Worm (Caenorhabditis elegans) whole organism, L1 larva: Measurements from ENCODE around the gene math-37.

Experiments
- C16A3.4 ChIP-seq: fragments of 150-350 bp; optimal IDR thresholded peaks from 2 replicates; lab custom pipeline; 2014; ENCODE audit warnings: missing biosample characterization, missing genetic modification characterization
- C34B4.2 ChIP-seq: sonication (generic microtip); optimal IDR thresholded peaks from 2 replicates; lab custom pipeline; 2017; ENCODE audit warnings: mild to moderate bottlenecking, missing genetic modification characterization, missing compliant biosample characterization
- F16B12.6 ChIP-seq: fragments of 150-350 bp; optimal IDR thresholded peaks from 2 replicates; lab custom pipeline; 2014; ENCODE audit warnings: missing biosample characterization, missing genetic modification characterization
- Y116A8C.19 ChIP-seq: sonication (generic microtip); optimal IDR thresholded peaks from 2 replicates; lab custom pipeline; 2016; ENCODE audit warnings: missing compliant biosample characterization, missing genetic modification characterization, borderline replicate concordance
- alr-1 ChIP-seq: fragments of 200-800 bp; sonication (Bioruptor generic); optimal IDR thresholded peaks from 2 replicates; lab custom pipeline; 2018; ENCODE audit warnings: borderline replicate concordance, mild to moderate bottlenecking, missing genetic modification characterization, missing compliant biosample characterization
- ama-1 ChIP-seq: fragments of 150-350 bp; optimal IDR thresholded peaks from 2 replicates; lab custom pipeline; 2014
- blmp-1 ChIP-seq: fragments of 150-350 bp; optimal IDR thresholded peaks from 2 replicates; lab custom pipeline; 2014; ENCODE audit warnings: missing biosample characterization, missing genetic modification characterization
- ceh-82 ChIP-seq, 3 experiments: fragments of 150-350 bp in 1 of 3; sonication (generic microtip) in 2 of 3; optimal IDR thresholded peaks; 2 replicates each; lab custom pipeline; 2014 to 2017; ENCODE audit warnings: missing biosample characterization in 3 of 3, missing genetic modification characterization in 3 of 3
- ceh-88 ChIP-seq: fragments of 200-800 bp; sonication (Bioruptor generic); IDR thresholded peaks from 2 replicates; pipeline ENCODE4 v1.3.6; 2022; ENCODE audit warnings: missing genetic modification characterization, missing compliant biosample characterization
- ceh-90 ChIP-seq: sonication (generic microtip); optimal IDR thresholded peaks from 2 replicates; lab custom pipeline; 2016; ENCODE audit warnings: missing genetic modification characterization, missing compliant biosample characterization
- efl-1 ChIP-seq, 4 experiments: fragments of 150-350 bp; optimal IDR thresholded peaks in 3 of 4; peaks in 1 of 4; 1 replicate in 1 of 4; 2 replicates in 3 of 4; lab custom pipeline; 2014; ENCODE audit warnings: missing biosample characterization in 2 of 4, missing genetic modification characterization in 2 of 4, missing genetic modification reagents in 2 of 4
- efl-3 ChIP-seq: fragments of 200-800 bp; sonication (Bioruptor generic); optimal IDR thresholded peaks from 2 replicates; lab custom pipeline; 2018; ENCODE audit warnings: mild to moderate bottlenecking, missing genetic modification characterization, missing compliant biosample characterization
- egl-27 ChIP-seq, 2 experiments: fragments of 150-350 bp in 1 of 2; sonication (generic microtip); optimal IDR thresholded peaks; 3 replicates each; lab custom pipeline; 2017 to 2018; ENCODE audit warnings: missing biosample characterization in 2 of 2, missing genetic modification characterization in 2 of 2, missing genetic modification reagents in 2 of 2
- elt-2 ChIP-seq: sonication (generic microtip); optimal IDR thresholded peaks from 2 replicates; lab custom pipeline; 2016; ENCODE audit warnings: missing genetic modification characterization, mild to moderate bottlenecking, inconsistent platforms, missing compliant biosample characterization, missing genetic modification reagents
- elt-3 ChIP-seq, 6 experiments: fragments of 150-350 bp in 1 of 6; sonication (generic microtip); optimal IDR thresholded peaks; 2 replicates each; lab custom pipeline; 2017 to 2018; ENCODE audit warnings: missing biosample characterization in 6 of 6, missing genetic modification characterization in 6 of 6, inconsistent platforms in 1 of 6
- hlh-4 ChIP-seq: sonication (generic microtip); optimal IDR thresholded peaks from 2 replicates; lab custom pipeline; 2016; ENCODE audit warnings: mild to moderate bottlenecking, missing genetic modification characterization, missing compliant biosample characterization
- irx-1 ChIP-seq: sonication (generic microtip); optimal IDR thresholded peaks from 2 replicates; lab custom pipeline; 2016; ENCODE audit warnings: missing genetic modification characterization, missing compliant biosample characterization
- lin-13 ChIP-seq: fragments of 150-350 bp; optimal IDR thresholded peaks from 2 replicates; lab custom pipeline; 2014; ENCODE audit warnings: missing biosample characterization, missing genetic modification reagents, missing genetic modification characterization
- lin-15B ChIP-seq: fragments of 150-350 bp; sonication (generic microtip); optimal IDR thresholded peaks from 3 replicates; lab custom pipeline; 2014; ENCODE audit warnings: missing biosample characterization, missing genetic modification characterization
- lin-35 ChIP-seq, 2 experiments: fragments of 150-350 bp; optimal IDR thresholded peaks; 2 replicates each; lab custom pipeline; 2014; ENCODE audit warnings: missing biosample characterization in 2 of 2, missing genetic modification characterization in 2 of 2, missing genetic modification reagents in 2 of 2
- lin-39 ChIP-seq: fragments of 150-350 bp; optimal IDR thresholded peaks from 2 replicates; lab custom pipeline; 2014; ENCODE audit warnings: missing biosample characterization, missing genetic modification reagents, missing genetic modification characterization
- lir-3 ChIP-seq: sonication (generic microtip); optimal IDR thresholded peaks from 2 replicates; lab custom pipeline; 2016; ENCODE audit warnings: mild to moderate bottlenecking, missing genetic modification characterization, moderate library complexity, missing compliant biosample characterization; ENCODE audit not compliant: poor library complexity
- lsy-2 ChIP-seq, 2 experiments: fragments of 150-350 bp; optimal IDR thresholded peaks; 2 replicates each; lab custom pipeline; 2014; ENCODE audit warnings: missing biosample characterization in 2 of 2, missing genetic modification characterization in 2 of 2
- nhr-12 ChIP-seq: sonication (generic microtip); optimal IDR thresholded peaks from 2 replicates; lab custom pipeline; 2017; ENCODE audit warnings: missing biosample characterization, missing genetic modification characterization
- nhr-76 ChIP-seq: sonication (generic microtip); optimal IDR thresholded peaks from 2 replicates; lab custom pipeline; 2017; ENCODE audit warnings: missing biosample characterization, missing genetic modification characterization
- nhr-90 ChIP-seq: sonication (generic microtip); optimal IDR thresholded peaks from 2 replicates; lab custom pipeline; 2016; ENCODE audit warnings: mild to moderate bottlenecking, missing genetic modification characterization, missing compliant biosample characterization; ENCODE audit not compliant: poor library complexity
- pqm-1 ChIP-seq: sonication (generic microtip); optimal IDR thresholded peaks from 3 replicates; lab custom pipeline; 2017; ENCODE audit warnings: missing biosample characterization, missing genetic modification characterization
- skn-1 ChIP-seq: fragments of 150-350 bp; optimal IDR thresholded peaks from 2 replicates; lab custom pipeline; 2014; ENCODE audit warnings: missing biosample characterization, missing genetic modification characterization
- sox-4 ChIP-seq: sonication (generic microtip); optimal IDR thresholded peaks from 2 replicates; lab custom pipeline; 2016; ENCODE audit warnings: missing genetic modification characterization, missing compliant biosample characterization
- sptf-1 ChIP-seq: fragments of 150-350 bp; optimal IDR thresholded peaks from 2 replicates; lab custom pipeline; 2014; ENCODE audit warnings: missing biosample characterization, missing genetic modification characterization
- sup-37 ChIP-seq: fragments of 200-800 bp; sonication (Bioruptor generic); optimal IDR thresholded peaks from 2 replicates; lab custom pipeline; 2018; ENCODE audit warnings: mild to moderate bottlenecking, missing genetic modification characterization, missing compliant biosample characterization
- tbx-2 ChIP-seq: sonication (generic microtip); optimal IDR thresholded peaks from 2 replicates; lab custom pipeline; 2016; ENCODE audit warnings: missing genetic modification characterization, missing compliant biosample characterization
- unc-30 ChIP-seq: sonication (generic microtip); optimal IDR thresholded peaks from 2 replicates; lab custom pipeline; 2017; ENCODE audit warnings: missing biosample characterization, missing genetic modification characterization
- xbp-1 ChIP-seq: sonication (generic microtip); optimal IDR thresholded peaks from 2 replicates; lab custom pipeline; 2016; ENCODE audit warnings: missing genetic modification characterization, missing compliant biosample characterization

math-37 gene

DNA sequence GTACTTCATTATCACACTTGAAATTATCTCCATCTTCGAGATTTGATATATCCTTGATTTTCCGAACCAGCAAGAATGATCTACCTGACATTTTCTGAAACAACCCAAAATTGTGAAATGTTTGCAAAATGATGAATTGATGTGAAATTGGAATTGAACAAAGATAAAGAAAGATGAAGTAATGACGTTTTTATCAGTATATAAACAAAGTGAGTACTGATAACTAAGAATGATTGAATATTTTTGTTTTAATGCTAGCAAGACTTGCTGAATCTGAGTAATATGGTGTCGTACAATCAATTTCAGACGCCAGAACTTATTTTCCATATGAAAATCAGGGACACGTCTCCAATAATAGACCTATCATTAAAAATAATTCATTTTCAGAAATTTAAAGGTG is at the start of gene math-37:
Gene math-37, minus strand, starts transcription at position 101 of the 400 bp plus-strand sequence.
- TF ChIP-seq sox-4 (no peak), efl-1 (optimal IDR thresholded peaks at IDR 0.05; lab: Kevin White, UChicago) (no peak), efl-1 (GFP tag; optimal IDR thresholded peaks at IDR 0.05 in 1 of 2; lab: Kevin White, UChicago) (peak in 1 of 2 experiments; percentile 42), lin-39 (tag; lab: Kevin White, UChicago) (no peak), nhr-12 (tag; lab: Kevin White, UChicago) (no peak), irx-1 (tag; lab: Kevin White, UChicago) (no peak), ceh-88 (no peak), ceh-90 (tag; lab: Kevin White, UChicago) (no peak), tbx-2 (tag; lab: Kevin White, UChicago) (no peak), elt-2 (tag; lab: Kevin White, UChicago) (peak; percentile 32), lsy-2 (tag; optimal IDR thresholded peaks at IDR 0.05; lab: Kevin White, UChicago) (no peak)

DNA sequence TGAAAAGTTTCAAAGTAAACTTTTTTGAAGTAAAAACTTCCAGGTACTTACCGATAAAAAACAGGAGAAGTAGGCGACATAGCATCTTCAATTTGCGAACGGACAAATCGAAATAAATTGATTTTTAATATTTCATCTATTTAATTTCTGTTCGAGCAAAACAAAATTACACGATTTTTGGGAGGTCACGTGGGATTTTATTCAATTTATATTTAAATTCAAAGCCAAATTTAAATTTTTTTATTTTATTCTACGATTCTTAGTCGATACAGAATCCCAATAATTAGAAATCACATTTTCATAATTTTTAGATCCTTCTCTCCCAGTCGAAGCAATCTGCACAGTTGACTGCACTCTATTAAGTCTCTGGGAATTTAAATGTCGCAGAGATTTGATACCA is 48.1 kb upstream of the math-37 start, which contains the start of gene C33C12.12:
Gene C33C12.12, minus strand, starts transcription at position 101 of the 400 bp plus-strand sequence.
- no peak for TF ChIP-seq hlh-4 (tag; lab: Kevin White, UChicago)
- no peak for TF ChIP-seq alr-1
- TF ChIP-seq, all 84 proteins: peak for 0

DNA sequence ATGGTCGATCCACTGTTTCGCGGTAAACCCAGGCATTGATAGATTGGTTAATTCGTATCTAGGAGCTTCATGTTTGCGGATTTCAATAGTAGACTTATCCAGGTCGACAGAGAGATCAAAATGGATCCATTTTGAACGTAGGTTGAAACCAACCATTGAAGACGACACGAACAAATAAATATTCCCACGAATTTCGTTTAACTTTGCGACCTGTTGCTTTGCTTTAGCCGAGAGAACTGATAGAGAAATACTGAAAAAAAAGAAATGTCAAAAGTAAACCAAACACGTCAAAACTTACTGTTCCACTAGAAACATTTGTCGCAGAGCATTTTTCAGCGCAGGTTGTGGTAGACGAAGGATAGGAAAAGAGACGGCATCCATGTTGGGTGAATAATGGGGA is 46.4 kb upstream of the math-37 start, which contains the start of gene fbxb-38:
Gene fbxb-38, minus strand, starts transcription at position 390 of the 400 bp plus-strand sequence.
- TF ChIP-seq pqm-1 (tag; lab: Kevin White, UChicago) (no peak), Y116A8C.19 (tag; lab: Kevin White, UChicago) (no peak), lir-3 (no peak), sptf-1 (tag; lab: Kevin White, UChicago) (no peak), C34B4.2 (tag; lab: Kevin White, UChicago) (no peak), lin-15B (tag; lab: Kevin White, UChicago) (no peak), lin-35 (GFP tag; optimal IDR thresholded peaks at IDR 0.05; lab: Kevin White, UChicago) (no peak), ceh-82 (tag; optimal IDR thresholded peaks at IDR 0.05; lab: Kevin White, UChicago) (no peak), xbp-1 (tag; lab: Kevin White, UChicago) (no peak), C16A3.4 (tag; lab: Kevin White, UChicago) (no peak), nhr-12 (tag; lab: Kevin White, UChicago) (no peak), lin-13 (no peak)

DNA sequence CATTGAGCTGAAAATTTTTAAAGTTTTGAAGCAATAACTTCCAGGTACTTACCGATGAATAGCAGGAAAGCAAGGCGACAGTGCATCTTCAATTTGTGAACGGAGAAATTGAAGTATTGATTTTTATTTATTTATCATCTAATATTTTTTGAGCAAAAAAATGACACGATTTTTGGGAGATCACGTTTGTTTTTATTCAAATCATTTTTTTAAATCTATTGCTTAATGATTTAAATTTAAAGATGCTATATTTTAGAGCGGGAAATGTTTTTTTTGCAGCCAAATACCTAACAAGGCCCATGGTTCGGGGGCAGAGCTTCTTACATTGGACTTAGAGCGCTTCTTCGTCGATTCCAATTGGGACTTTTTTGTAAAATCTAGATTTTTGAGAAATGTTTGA is 44.4 kb upstream of the math-37 start, which contains the start of gene C33C12.4:
Gene C33C12.4, minus strand, starts transcription at position 101 of the 400 bp plus-strand sequence.
- TF ChIP-seq skn-1 (tag; lab: Kevin White, UChicago), result no peak
- TF ChIP-seq irx-1 (tag; lab: Kevin White, UChicago), result no peak
- no peak for TF ChIP-seq efl-3 (GFP tag; lab: Kevin White, UChicago)
- no peak for TF ChIP-seq nhr-76 (tag; lab: Kevin White, UChicago)
- no peak for TF ChIP-seq hlh-4 (tag; lab: Kevin White, UChicago)
- no peak for TF ChIP-seq nhr-90 (tag; lab: Kevin White, UChicago)
- TF ChIP-seq F16B12.6 (tag; lab: Kevin White, UChicago), result no peak
- no peak for TF ChIP-seq unc-30 (tag; lab: Kevin White, UChicago)
- no peak for TF ChIP-seq elt-3 (tag; optimal IDR thresholded peaks at IDR 0.05; lab: Kevin White, UChicago)
- TF ChIP-seq blmp-1 (tag; lab: Kevin White, UChicago), result no peak
- TF ChIP-seq egl-27 (tag; optimal IDR thresholded peaks at IDR 0.05; lab: Kevin White, UChicago), result no peak
- TF ChIP-seq lsy-2 (tag; optimal IDR thresholded peaks at IDR 0.05; lab: Kevin White, UChicago), result no peak
- TF ChIP-seq sup-37 (GFP tag; lab: Kevin White, UChicago), result no peak
- no peak for TF ChIP-seq ama-1 (lab: Kevin White, UChicago)
